Worm (Caenorhabditis elegans) whole organism, late embryonic: Measurements from ENCODE around the gene his-59.

Experiments used
- C38D4.7 ChIP-seq: fragments of 200-800 bp; sonication (Bioruptor generic); optimal IDR thresholded peaks from 2 replicates; lab custom pipeline; 2018; ENCODE audit warnings: mild to moderate bottlenecking, missing genetic modification characterization, moderate library complexity, missing compliant biosample characterization
- F13H6.1 ChIP-seq: sonication (generic microtip); optimal IDR thresholded peaks from 2 replicates; lab custom pipeline; 2016; ENCODE audit warnings: missing genetic modification characterization, missing compliant biosample characterization
- K09A11.1 ChIP-seq: sonication (generic microtip); optimal IDR thresholded peaks from 2 replicates; lab custom pipeline; 2017; ENCODE audit warnings: antibody characterized with exemption, mild to moderate bottlenecking, missing genetic modification characterization, missing compliant biosample characterization; ENCODE audit not compliant: insufficient read depth
- T23F11.4 ChIP-seq: fragments of 200-800 bp; sonication (Bioruptor generic); optimal IDR thresholded peaks from 2 replicates; lab custom pipeline; 2018; ENCODE audit warnings: mild to moderate bottlenecking, missing genetic modification characterization, missing compliant biosample characterization
- Y22D7AL.16 ChIP-seq: sonication (generic microtip); optimal IDR thresholded peaks from 2 replicates; lab custom pipeline; 2016; ENCODE audit warnings: missing genetic modification characterization, missing compliant biosample characterization
- ceh-19 ChIP-seq: fragments of 200-800 bp; sonication (Bioruptor generic); optimal IDR thresholded peaks from 2 replicates; lab custom pipeline; 2018; ENCODE audit warnings: mild to moderate bottlenecking, missing genetic modification characterization, missing compliant biosample characterization
- ceh-24 ChIP-seq: sonication (generic microtip); optimal IDR thresholded peaks from 2 replicates; lab custom pipeline; 2016; ENCODE audit warnings: mild to moderate bottlenecking, missing genetic modification characterization, missing compliant biosample characterization
- ceh-31 ChIP-seq: sonication (generic microtip); optimal IDR thresholded peaks from 2 replicates; lab custom pipeline; 2016; ENCODE audit warnings: missing genetic modification characterization, missing compliant biosample characterization
- ceh-34 ChIP-seq: sonication (generic microtip); optimal IDR thresholded peaks from 2 replicates; lab custom pipeline; 2016; ENCODE audit warnings: mild to moderate bottlenecking, missing genetic modification characterization, missing compliant biosample characterization
- ceh-45 ChIP-seq: fragments of 200-800 bp; sonication (Bioruptor generic); IDR thresholded peaks from 2 replicates; pipeline ENCODE4 v1.3.6; 2022; ENCODE audit warnings: missing genetic modification reagents, missing genetic modification characterization, missing compliant biosample characterization
- ceh-9 ChIP-seq: sonication (generic microtip); optimal IDR thresholded peaks from 2 replicates; lab custom pipeline; 2016; ENCODE audit warnings: mild to moderate bottlenecking, missing genetic modification characterization, inconsistent platforms, missing compliant biosample characterization
- elt-2 ChIP-seq: sonication (generic microtip); optimal IDR thresholded peaks from 2 replicates; lab custom pipeline; 2016; ENCODE audit warnings: missing genetic modification reagents, missing genetic modification characterization, missing compliant biosample characterization
- elt-4 ChIP-seq: sonication (generic microtip); optimal IDR thresholded peaks from 2 replicates; lab custom pipeline; 2016; ENCODE audit warnings: missing genetic modification characterization, missing compliant biosample characterization
- ets-4 ChIP-seq: sonication (generic microtip); optimal IDR thresholded peaks from 2 replicates; lab custom pipeline; 2016; ENCODE audit warnings: missing genetic modification characterization, missing compliant biosample characterization
- eyg-1 ChIP-seq: sonication (generic microtip); optimal IDR thresholded peaks from 2 replicates; lab custom pipeline; 2016; ENCODE audit warnings: missing genotype, missing genetic modification characterization, missing compliant biosample characterization
- fax-1 ChIP-seq: sonication (generic microtip); optimal IDR thresholded peaks from 2 replicates; lab custom pipeline; 2016; ENCODE audit warnings: missing genotype, missing genetic modification characterization, missing compliant biosample characterization
- fkh-10 ChIP-seq: fragments of 150-350 bp; optimal IDR thresholded peaks from 2 replicates; lab custom pipeline; 2014; ENCODE audit warnings: missing biosample characterization, missing genetic modification reagents, missing genetic modification characterization
- gmeb-2 ChIP-seq: sonication (generic microtip); optimal IDR thresholded peaks from 2 replicates; lab custom pipeline; 2016; ENCODE audit warnings: missing genetic modification characterization, inconsistent platforms, missing compliant biosample characterization
- hlh-13 ChIP-seq: fragments of 200-800 bp; sonication (Bioruptor generic); optimal IDR thresholded peaks from 2 replicates; lab custom pipeline; 2018; ENCODE audit warnings: mild to moderate bottlenecking, missing genetic modification characterization, missing compliant biosample characterization
- hlh-15 ChIP-seq: sonication (generic microtip); optimal IDR thresholded peaks from 2 replicates; lab custom pipeline; 2016; ENCODE audit warnings: missing genetic modification characterization, missing compliant biosample characterization
- hlh-30 ChIP-seq: sonication (generic microtip); optimal IDR thresholded peaks from 2 replicates; lab custom pipeline; 2017; ENCODE audit warnings: antibody characterized with exemption, missing genetic modification characterization, missing compliant biosample characterization; ENCODE audit not compliant: insufficient read depth
- hlh-6 ChIP-seq: sonication (generic microtip); optimal IDR thresholded peaks from 2 replicates; lab custom pipeline; 2016; ENCODE audit warnings: missing genotype, missing genetic modification characterization, missing compliant biosample characterization
- lin-11 ChIP-seq: fragments of 200-800 bp; sonication (Bioruptor generic); optimal IDR thresholded peaks from 2 replicates; lab custom pipeline; 2018; ENCODE audit warnings: mild to moderate bottlenecking, missing genetic modification characterization, missing compliant biosample characterization
- madf-2 ChIP-seq: sonication (generic microtip); optimal IDR thresholded peaks from 2 replicates; lab custom pipeline; 2017; ENCODE audit warnings: missing genetic modification characterization, missing compliant biosample characterization
- mec-3 ChIP-seq: sonication (generic microtip); optimal IDR thresholded peaks from 2 replicates; lab custom pipeline; 2016; ENCODE audit warnings: borderline replicate concordance, missing genetic modification characterization, missing compliant biosample characterization
- pax-1 ChIP-seq: fragments of 150-350 bp; optimal IDR thresholded peaks from 2 replicates; lab custom pipeline; 2014; ENCODE audit warnings: missing biosample characterization, missing genetic modification characterization
- pha-2 ChIP-seq: sonication (generic microtip); optimal IDR thresholded peaks from 2 replicates; lab custom pipeline; 2017; ENCODE audit warnings: mild to moderate bottlenecking, missing genetic modification characterization, missing compliant biosample characterization
- pqm-1 ChIP-seq: sonication (generic microtip); optimal IDR thresholded peaks from 2 replicates; lab custom pipeline; 2016; ENCODE audit warnings: missing genetic modification characterization, missing compliant biosample characterization
- pros-1 ChIP-seq: fragments of 150-350 bp; optimal IDR thresholded peaks from 2 replicates; lab custom pipeline; 2014; ENCODE audit warnings: missing biosample characterization, missing genetic modification reagents, missing genetic modification characterization
- ref-2 ChIP-seq: sonication (generic microtip); optimal IDR thresholded peaks from 2 replicates; lab custom pipeline; 2016; ENCODE audit warnings: missing genetic modification characterization, missing compliant biosample characterization
- rnt-1 ChIP-seq: sonication (generic microtip); optimal IDR thresholded peaks from 2 replicates; lab custom pipeline; 2016; ENCODE audit warnings: missing genetic modification characterization, missing compliant biosample characterization
- sox-2 ChIP-seq: fragments of 200-800 bp; sonication (Bioruptor generic); IDR thresholded peaks from 2 replicates; pipeline ENCODE4 v1.3.6; 2022; ENCODE audit warnings: missing genetic modification reagents, missing genetic modification characterization, missing compliant biosample characterization
- syd-9 ChIP-seq: sonication (generic microtip); optimal IDR thresholded peaks from 2 replicates; lab custom pipeline; 2016; ENCODE audit warnings: mild to moderate bottlenecking, missing genetic modification characterization, moderate library complexity, missing compliant biosample characterization
- tbx-2 ChIP-seq: sonication (generic microtip); optimal IDR thresholded peaks from 2 replicates; lab custom pipeline; 2016; ENCODE audit warnings: missing genetic modification characterization, missing compliant biosample characterization
- unc-86 ChIP-seq: sonication (generic microtip); optimal IDR thresholded peaks from 2 replicates; lab custom pipeline; 2016; ENCODE audit warnings: missing genetic modification characterization, missing compliant biosample characterization
- zip-5 ChIP-seq: sonication (generic microtip); optimal IDR thresholded peaks from 2 replicates; lab custom pipeline; 2016; ENCODE audit warnings: missing genetic modification characterization, missing compliant biosample characterization

his-59 gene

ce11 chrIV:7454890-7455289 lies 33.2 kb upstream of the his-59 start:
- TF ChIP-seq ref-2 (tag; lab: Kevin White, UChicago) = peak; percentile 6
- TF ChIP-seq Y22D7AL.16 (tag; lab: Kevin White, UChicago) = no peak
- peak; percentile 3 for TF ChIP-seq ceh-31

DNA sequence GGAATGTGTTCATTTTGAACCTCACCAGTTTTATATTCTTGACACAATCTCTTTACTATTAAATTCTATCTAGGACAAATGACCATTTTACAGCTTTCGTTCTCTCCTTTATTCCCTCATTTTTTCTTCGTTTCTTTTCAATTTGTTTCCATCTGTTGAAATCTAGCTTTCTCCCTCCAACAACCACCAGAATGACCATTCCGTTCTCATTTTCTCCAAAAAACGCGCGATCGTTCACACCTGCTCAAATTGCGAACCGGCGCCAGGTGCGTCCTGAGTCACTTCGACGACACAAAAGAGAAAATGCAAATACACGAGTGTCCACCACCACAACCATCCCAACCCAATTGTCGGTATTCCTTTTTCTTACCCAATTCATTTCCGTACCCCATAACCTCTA lies 31.8 kb upstream of the his-59 start, which contains the start of gene F13B6.1:
Gene F13B6.1, plus strand, starts transcription at position 301 of the 400 bp plus-strand sequence.
- TF ChIP-seq hlh-15 (no peak), ceh-19 (GFP tag; lab: Kevin White, UChicago) (no peak), madf-2 (tag; lab: Kevin White, UChicago) (no peak), K09A11.1 (tag; lab: Kevin White, UChicago) (no peak), pqm-1 (tag; lab: Kevin White, UChicago) (no peak), ets-4 (tag; lab: Kevin White, UChicago) (no peak), unc-86 (no peak), elt-2 (tag; lab: Kevin White, UChicago) (no peak), pros-1 (tag; lab: Kevin White, UChicago) (no peak), eyg-1 (no peak), gmeb-2 (tag; lab: Kevin White, UChicago) (no peak), ceh-34 (tag; lab: Kevin White, UChicago) (no peak), C38D4.7 (GFP tag; lab: Kevin White, UChicago) (no peak), tbx-2 (tag; lab: Kevin White, UChicago) (no peak), lin-11 (tag; lab: Kevin White, UChicago) (no peak), ceh-45 (GFP tag; lab: Robert Waterston, UW) (no peak), pha-2 (tag; lab: Kevin White, UChicago) (no peak)

- TF ChIP-seq syd-9 (tag; lab: Kevin White, UChicago) (no peak), ceh-34 (tag; lab: Kevin White, UChicago) (no peak), rnt-1 (no peak), fkh-10 (GFP tag; lab: Kevin White, UChicago) (no peak), mec-3 (tag; lab: Kevin White, UChicago) (no peak), F13H6.1 (tag; lab: Kevin White, UChicago) (no peak), elt-4 (tag; lab: Kevin White, UChicago) (no peak), lin-11 (tag; lab: Kevin White, UChicago) (no peak), T23F11.4 (GFP tag; lab: Kevin White, UChicago) (no peak), pqm-1 (tag; lab: Kevin White, UChicago) (no peak)
These were observed 27.8 kb upstream of the his-59 start, which contains the start of gene F13B6.2 for ce11 chrIV:7460225-7460624. F13B6.2 (minus strand) TSS chrIV:7460325.

- no peak for TF ChIP-seq ceh-24 (tag; lab: Kevin White, UChicago)
- TF ChIP-seq hlh-6 (tag; lab: Kevin White, UChicago) = no peak
- no peak for TF ChIP-seq pha-2 (tag; lab: Kevin White, UChicago)
- no peak for TF ChIP-seq pax-1 (tag; lab: Kevin White, UChicago)
- TF ChIP-seq fax-1 (tag; lab: Kevin White, UChicago) = no peak
- TF ChIP-seq pros-1 (tag; lab: Kevin White, UChicago) = no peak
- TF ChIP-seq zip-5 (tag; lab: Kevin White, UChicago) = no peak
- TF ChIP-seq ceh-9 (tag; lab: Kevin White, UChicago) = no peak
- TF ChIP-seq tbx-2 (tag; lab: Kevin White, UChicago) = no peak
- no peak for TF ChIP-seq sox-2 (GFP tag; lab: Robert Waterston, UW)
- no peak for TF ChIP-seq Y22D7AL.16 (tag; lab: Kevin White, UChicago)
- TF ChIP-seq, all 69 proteins: peak for 0
These were observed 22.2 kb upstream of the his-59 start, which contains the start of gene F13B6.3 for ce11 chrIV:7465857-7466256. F13B6.3 (minus strand) TSS chrIV:7465957.

ce11 chrIV:7467170-7467569 lies 20.9 kb upstream of the his-59 start:
- TF ChIP-seq zip-5 (tag; lab: Kevin White, UChicago) = no peak
- no peak for TF ChIP-seq elt-2 (tag; lab: Kevin White, UChicago)
- TF ChIP-seq hlh-30 (tag; lab: Kevin White, UChicago) = no peak
- no peak for TF ChIP-seq hlh-13
